Fruit fly (Drosophila melanogaster): ENCODE results near the gene CG10555.

CG10555 gene

dm6 chrX:8407124-8407775, 8.5 kb downstream of the CG10555 start, which contains the start of gene PIG-T (continued):
- TF ChIP-seq Mrtf (GFP tag; IDR thresholded peaks at IDR 0.05) (no peak), CG8290 (GFP tag; optimal IDR thresholded peaks at IDR 0.05) (no peak), CG8290 (tag; optimal IDR thresholded peaks at IDR 0.05) (peak in 1 of 2 experiments; percentile 43), phol (tag; optimal IDR thresholded peaks at IDR 0.05) (peak; percentile 23), nerfin-1 (tag; optimal IDR thresholded peaks at IDR 0.05) (peak; percentile 22), CHES-1-like (GFP tag; optimal IDR thresholded peaks at IDR 0.05) (peak; percentile 32), crp (GFP tag; optimal IDR thresholded peaks at IDR 0.05) (peak in 1 of 2 experiments; percentile 58), CG6272 (GFP tag; IDR thresholded peaks at IDR 0.05) (no peak), CG10267 (tag; optimal IDR thresholded peaks at IDR 0.05) (peak; percentile 93), dpn (GFP tag; optimal IDR thresholded peaks at IDR 0.05) (peak in 1 of 2 experiments; percentile 30), CG13287 (GFP tag; IDR thresholded peaks at IDR 0.05; ENCODE audit: partially characterized antibody) (peak; percentile 44; the same call in 1 of the 2 replicates), klu (GFP tag; IDR thresholded peaks at IDR 0.05) (no peak), vfl (GFP tag; optimal IDR thresholded peaks at IDR 0.05) (peak; percentile 36)

dm6 chrX:8408971-8409455, 10.3 kb downstream of the CG10555 start, which contains the start of gene Trf2:
TSS of gene Trf2 (plus strand) at chrX:8409272.
- TF ChIP-seq knrl (GFP tag; IDR thresholded peaks at IDR 0.05; ENCODE audit: partially characterized antibody) (no peak), CG31224 (GFP tag; IDR thresholded peaks at IDR 0.05) (no peak), fd3F (GFP tag; optimal IDR thresholded peaks at IDR 0.05) (no peak), sim (GFP tag; IDR thresholded peaks at IDR 0.05) (no peak), Dref (GFP tag; IDR thresholded peaks at IDR 0.05) (no peak), CG17385 (GFP tag; optimal IDR thresholded peaks at IDR 0.05) (no peak), MTF-1 (GFP tag; optimal IDR thresholded peaks at IDR 0.05; ENCODE audit: borderline replicate concordance) (peak; percentile 64), Dip3 (GFP tag; optimal IDR thresholded peaks at IDR 0.05) (no peak), CG18599 (GFP tag; optimal IDR thresholded peaks at IDR 0.05) (no peak), CG8478 (optimal IDR thresholded peaks at IDR 0.05) (no peak), Rfx (GFP tag; IDR thresholded peaks at IDR 0.05) (peak; percentile 30; the same call in 1 of the 2 replicates), CG31441 (GFP tag; IDR thresholded peaks at IDR 0.05) (no peak), dysf (GFP tag; IDR thresholded peaks at IDR 0.05) (no peak), oc (tag; optimal IDR thresholded peaks at IDR 0.05) (no peak), CG9727 (GFP tag; optimal IDR thresholded peaks at IDR 0.05) (no peak), Gug (GFP tag; IDR thresholded peaks at IDR 0.05) (0 out of 4 replicates have a peak, but pooled peaks have one; percentile 10), CG18262 (tag; optimal IDR thresholded peaks at IDR 0.05) (no peak), CG8281 (tag; optimal IDR thresholded peaks at IDR 0.05) (no peak), chinmo (GFP tag; IDR thresholded peaks at IDR 0.05; ENCODE audit: partially characterized antibody) (peak; percentile 28; the same call in 1 of the 4 replicates), CG34224 (GFP tag; IDR thresholded peaks at IDR 0.05; ENCODE audit: partially characterized antibody) (no peak), CG13894 (tag; optimal IDR thresholded peaks at IDR 0.05) (peak; percentile 3), Bgb (GFP tag; IDR thresholded peaks at IDR 0.05; ENCODE audit: partially characterized antibody) (peak; percentile 23; the same call in 1 of the 2 replicates), pnt (GFP tag; optimal IDR thresholded peaks at IDR 0.05) (no peak), CG11696 (GFP tag; IDR thresholded peaks at IDR 0.05) (no peak), Usf (GFP tag; optimal IDR thresholded peaks at IDR 0.05) (no peak), CTCF (GFP tag; optimal IDR thresholded peaks at IDR 0.05) (peak; percentile 2), HmgZ (tag; optimal IDR thresholded peaks at IDR 0.05) (peak; percentile 21), pho (GFP tag; optimal IDR thresholded peaks at IDR 0.05) (no peak), CG14050 (GFP tag; IDR thresholded peaks at IDR 0.05) (no peak), CG31365 (tag; optimal IDR thresholded peaks at IDR 0.05) (peak; percentile 31), CG7271 (tag; optimal IDR thresholded peaks at IDR 0.05) (peak; percentile 33), CHES-1-like (GFP tag; optimal IDR thresholded peaks at IDR 0.05) (no peak), CG8924 (tag; optimal IDR thresholded peaks at IDR 0.05) (no peak), CG4820 (GFP tag; optimal IDR thresholded peaks at IDR 0.05) (no peak), HHEX (GFP tag; optimal IDR thresholded peaks at IDR 0.05) (peak; percentile 31), CG4282 (GFP tag; optimal IDR thresholded peaks at IDR 0.05) (no peak), Sry-β (GFP tag; optimal IDR thresholded peaks at IDR 0.05) (no peak)
